Fruit fly (Drosophila melanogaster): ENCODE data around the gene wts.
A peak's percentile ranks its signal among the peaks of the same experiment; 100 is the strongest.

Gene wts

dm6 chr3R:30814597-30815252, 8.3 kb upstream of the wts start (continued):
- TF ChIP-seq Blimp-1 (GFP tag; optimal IDR thresholded peaks at IDR 0.05), result peak; percentile 38
- TF ChIP-seq CG7987 (GFP tag; optimal IDR thresholded peaks at IDR 0.05), result no peak
- peak; percentile 47; the same call in 1 of the 2 replicates for TF ChIP-seq Xrp1 (GFP tag; IDR thresholded peaks at IDR 0.05)
- no peak for TF ChIP-seq CG2199 (GFP tag; IDR thresholded peaks at IDR 0.05)
- no peak for TF ChIP-seq CG34224 (GFP tag; IDR thresholded peaks at IDR 0.05; ENCODE audit: partially characterized antibody)
- no peak for TF ChIP-seq seq (GFP tag; IDR thresholded peaks at IDR 0.05)
- 0 out of 2 replicates have a peak, but pooled peaks have one; percentile 25 for TF ChIP-seq ap (GFP tag; IDR thresholded peaks at IDR 0.05)
- TF ChIP-seq CG9817 (tag; optimal IDR thresholded peaks at IDR 0.05), result no peak
- TF ChIP-seq dati (GFP tag; IDR thresholded peaks at IDR 0.05), result no peak
- no peak for TF ChIP-seq bowl (GFP tag; IDR thresholded peaks at IDR 0.05)
- no peak for TF ChIP-seq CG1647 (GFP tag; optimal IDR thresholded peaks at IDR 0.05)
- TF ChIP-seq jigr1 (GFP tag; IDR thresholded peaks at IDR 0.05), result no peak
- no peak for TF ChIP-seq ranshi (GFP tag; IDR thresholded peaks at IDR 0.05)
- TF ChIP-seq Hr51 (GFP tag; optimal IDR thresholded peaks at IDR 0.05), result peak in 1 of 2 experiments; percentile 26
- peak; percentile 6 for TF ChIP-seq repo (GFP tag; optimal IDR thresholded peaks at IDR 0.05)
- TF ChIP-seq CG9609 (GFP tag; optimal IDR thresholded peaks at IDR 0.05), result peak; percentile 27
- no peak for TF ChIP-seq CG11560 (tag; IDR thresholded peaks at IDR 0.05)
- TF ChIP-seq grau (tag; optimal IDR thresholded peaks at IDR 0.05), result peak; percentile 19
- TF ChIP-seq Atf6 (GFP tag; IDR thresholded peaks at IDR 0.05), result peak; percentile 58
- TF ChIP-seq trh (GFP tag; optimal IDR thresholded peaks at IDR 0.05), result no peak
- 0 out of 2 replicates have a peak, but pooled peaks have one; percentile 22 for TF ChIP-seq esg (GFP tag; conservative IDR thresholded peaks at IDR 0.05)
- no peak for TF ChIP-seq CG4730 (GFP tag; IDR thresholded peaks at IDR 0.05)
- TF ChIP-seq Atf-2 (GFP tag; optimal IDR thresholded peaks at IDR 0.05), result no peak
- no peak for TF ChIP-seq mld (GFP tag; IDR thresholded peaks at IDR 0.05; ENCODE audit: partially characterized antibody)
- TF ChIP-seq CG3838 (GFP tag; optimal IDR thresholded peaks at IDR 0.05), result no peak
- no peak for TF ChIP-seq pnt (GFP tag; optimal IDR thresholded peaks at IDR 0.05)
- TF ChIP-seq otp (GFP tag; IDR thresholded peaks at IDR 0.05), result 0 out of 3 replicates have a peak, but pooled peaks have one; percentile 44
- peak; percentile 15 for TF ChIP-seq tin (GFP tag; optimal IDR thresholded peaks at IDR 0.05)
- no peak for TF ChIP-seq CG6813 (GFP tag; optimal IDR thresholded peaks at IDR 0.05)
- TF ChIP-seq row (GFP tag; IDR thresholded peaks at IDR 0.05), result peak; percentile 67
- no peak for TF ChIP-seq insv (GFP tag; optimal IDR thresholded peaks at IDR 0.05)
- TF ChIP-seq CG15601 (tag; optimal IDR thresholded peaks at IDR 0.05), result peak; percentile 3
- TF ChIP-seq Ets97D (GFP tag; optimal IDR thresholded peaks at IDR 0.05), result no peak
- TF ChIP-seq CG43689 (GFP tag; IDR thresholded peaks at IDR 0.05), result no peak
- peak; percentile 36; the same call in 1 of the 2 replicates for TF ChIP-seq wor (GFP tag; IDR thresholded peaks at IDR 0.05)
- no peak for TF ChIP-seq CG15073 (GFP tag; optimal IDR thresholded peaks at IDR 0.05)
- no peak for TF ChIP-seq CG1024 (GFP tag; IDR thresholded peaks at IDR 0.05)
- no peak for TF ChIP-seq zen2 (GFP tag; IDR thresholded peaks at IDR 0.05; ENCODE audit: partially characterized antibody)
- TF ChIP-seq CG6272 (GFP tag; IDR thresholded peaks at IDR 0.05), result no peak
- no peak for TF ChIP-seq ems (GFP tag; optimal IDR thresholded peaks at IDR 0.05)
- TF ChIP-seq CG17802 (tag; optimal IDR thresholded peaks at IDR 0.05), result no peak
- no peak for TF ChIP-seq Nf-YA (GFP tag; IDR thresholded peaks at IDR 0.05)
- TF ChIP-seq Side (GFP tag; optimal IDR thresholded peaks at IDR 0.05), result no peak
- TF ChIP-seq Bdp1 (GFP tag; optimal IDR thresholded peaks at IDR 0.05), result no peak
- no peak for TF ChIP-seq tna (GFP tag; IDR thresholded peaks at IDR 0.05; ENCODE audit: partially characterized antibody)
- TF ChIP-seq ase (GFP tag; IDR thresholded peaks at IDR 0.05), result no peak
- no peak for TF ChIP-seq Fer3 (tag; optimal IDR thresholded peaks at IDR 0.05)
- TF ChIP-seq Hr39 (optimal IDR thresholded peaks at IDR 0.05), result no peak
- TF ChIP-seq MBD-R2 (GFP tag; IDR thresholded peaks at IDR 0.05), result no peak
- no peak for TF ChIP-seq CG7963 (GFP tag; IDR thresholded peaks at IDR 0.05; ENCODE audit: partially characterized antibody)
- TF ChIP-seq rib (GFP tag; IDR thresholded peaks at IDR 0.05), result no peak

Measured in whole organism, embryonic.